Fruit fly (Drosophila melanogaster) whole organism, embryonic: ENCODE data around the gene retinin.

Source experiments
- ATbp ChIP-seq: fragments of 200-800 bp; sonication (Bioruptor generic); optimal IDR thresholded peaks from 2 replicates; lab custom pipeline; 2017; ENCODE audit warnings: missing biosample characterization, mild to moderate bottlenecking, missing genetic modification characterization, missing genetic modification reagents
- Abd-B ChIP-seq: fragments of 200-800 bp; sonication (Bioruptor generic); optimal IDR thresholded peaks from 2 replicates; lab custom pipeline; 2018; ENCODE audit warnings: missing biosample characterization, mild to moderate bottlenecking, missing genetic modification characterization, moderate library complexity
- Atf-2 ChIP-seq: fragments of 200-800 bp; sonication (Bioruptor generic); optimal IDR thresholded peaks from 2 replicates; lab custom pipeline; 2016; ENCODE audit warnings: missing biosample characterization, missing genetic modification characterization
- Atf3 ChIP-seq: fragments of 200-800 bp; sonication (Bioruptor generic); optimal IDR thresholded peaks from 3 replicates; lab custom pipeline; 2016; ENCODE audit warnings: missing biosample characterization, missing genetic modification characterization
- B-H1 ChIP-seq: fragments of 200-800 bp; sonication (Bioruptor generic); IDR thresholded peaks from 3 replicates; pipeline ENCODE4 v1.3.6; 2022; ENCODE audit warnings: missing biosample characterization, missing genetic modification characterization
- Bdp1 ChIP-seq: fragments of 200-800 bp; sonication (Bioruptor generic); optimal IDR thresholded peaks from 3 replicates; lab custom pipeline; 2016; ENCODE audit warnings: missing biosample characterization, missing genetic modification characterization
- CG10147 ChIP-seq: fragments of 200-800 bp; sonication (Bioruptor generic); optimal IDR thresholded peaks from 2 replicates; lab custom pipeline; 2019; ENCODE audit warnings: missing biosample characterization, mild to moderate bottlenecking, missing genetic modification characterization, moderate library complexity
- CG12391 ChIP-seq: fragments of 200-800 bp; sonication (Bioruptor generic); optimal IDR thresholded peaks from 3 replicates; lab custom pipeline; 2018; ENCODE audit warnings: missing biosample characterization, mild to moderate bottlenecking, missing genetic modification characterization, moderate library complexity
- CG15011 ChIP-seq: fragments of 200-800 bp; sonication (Bioruptor generic); optimal IDR thresholded peaks from 3 replicates; lab custom pipeline; 2018; ENCODE audit warnings: missing biosample characterization, mild to moderate bottlenecking, missing genetic modification characterization
- CG15514 ChIP-seq: fragments of 200-800 bp; sonication (Bioruptor generic); optimal IDR thresholded peaks from 3 replicates; lab custom pipeline; 2017; ENCODE audit warnings: missing biosample characterization, missing genetic modification characterization, mild to moderate bottlenecking, moderate library complexity, missing genetic modification reagents
- CG31365 ChIP-seq: fragments of 200-800 bp; sonication (Bioruptor generic); optimal IDR thresholded peaks from 2 replicates; lab custom pipeline; 2018; ENCODE audit warnings: missing biosample characterization, mild to moderate bottlenecking, missing genetic modification characterization
- CG3838 ChIP-seq: fragments of 200-800 bp; sonication (Bioruptor generic); optimal IDR thresholded peaks from 3 replicates; lab custom pipeline; 2016; ENCODE audit warnings: missing biosample characterization, missing genetic modification characterization
- CG4282 ChIP-seq: fragments of 200-800 bp; sonication (Bioruptor generic); optimal IDR thresholded peaks from 2 replicates; lab custom pipeline; 2016; ENCODE audit warnings: missing biosample characterization, missing genetic modification characterization
- CG4617 ChIP-seq: fragments of 200-800 bp; sonication (Bioruptor generic); optimal IDR thresholded peaks from 3 replicates; lab custom pipeline; 2016; ENCODE audit warnings: missing biosample characterization, missing genetic modification characterization, borderline replicate concordance
- CG4730 ChIP-seq: fragments of 200-800 bp; sonication (Bioruptor generic); IDR thresholded peaks from 2 replicates; pipeline ENCODE4 v1.3.6; 2022; ENCODE audit warnings: missing biosample characterization, missing genetic modification characterization
- CG6254 ChIP-seq: fragments of 200-800 bp; sonication (Bioruptor generic); optimal IDR thresholded peaks from 3 replicates; lab custom pipeline; 2017; ENCODE audit warnings: mild to moderate bottlenecking, missing biosample characterization, missing genetic modification reagents, missing genetic modification characterization
- CG6689 ChIP-seq: fragments of 200-800 bp; sonication (Bioruptor generic); IDR thresholded peaks from 2 replicates; pipeline ENCODE4 v1.3.6; 2022; ENCODE audit warnings: missing biosample characterization, missing genetic modification characterization
- CG6813 ChIP-seq: fragments of 200-800 bp; sonication (Bioruptor generic); optimal IDR thresholded peaks from 2 replicates; lab custom pipeline; 2017; ENCODE audit warnings: missing biosample characterization, missing genetic modification characterization, mild to moderate bottlenecking, moderate library complexity, missing genetic modification reagents
- CG7556 ChIP-seq: fragments of 200-800 bp; sonication (Bioruptor generic); optimal IDR thresholded peaks from 2 replicates; lab custom pipeline; 2017; ENCODE audit warnings: missing biosample characterization, mild to moderate bottlenecking, missing genetic modification characterization
- CG7928 ChIP-seq: fragments of 200-800 bp; sonication (Bioruptor generic); optimal IDR thresholded peaks from 2 replicates; lab custom pipeline; 2017; ENCODE audit warnings: missing biosample characterization, mild to moderate bottlenecking, missing genetic modification characterization
- CG8089 ChIP-seq: fragments of 200-800 bp; sonication (Bioruptor generic); optimal IDR thresholded peaks from 3 replicates; lab custom pipeline; 2016; ENCODE audit warnings: missing biosample characterization, missing genetic modification characterization
- Doc2 ChIP-seq: fragments of 200-800 bp; sonication (Bioruptor generic); IDR thresholded peaks from 2 replicates; pipeline ENCODE4 v1.3.6; 2022; ENCODE audit warnings: missing biosample characterization, missing genetic modification characterization
- Fer2 ChIP-seq: fragments of 200-800 bp; sonication (Bioruptor generic); optimal IDR thresholded peaks from 2 replicates; lab custom pipeline; 2018; ENCODE audit warnings: missing biosample characterization, mild to moderate bottlenecking, missing genetic modification characterization, moderate library complexity
- GATAe ChIP-seq: fragments of 200-800 bp; sonication (Bioruptor generic); conservative IDR thresholded peaks from 2 replicates; pipeline ENCODE4 v1.3.6; 2022; ENCODE audit warnings: missing biosample characterization, missing genetic modification characterization
- Hey ChIP-seq: fragments of 200-800 bp; sonication (Bioruptor generic); optimal IDR thresholded peaks from 3 replicates; lab custom pipeline; 2018; ENCODE audit warnings: missing biosample characterization, mild to moderate bottlenecking, missing genetic modification characterization
- Hr3 ChIP-seq: fragments of 200-800 bp; sonication (Bioruptor generic); optimal IDR thresholded peaks from 3 replicates; lab custom pipeline; 2016; ENCODE audit warnings: missing biosample characterization, missing genetic modification characterization
- Hr51 ChIP-seq, 2 experiments: fragments of 200-800 bp; sonication (Bioruptor generic); optimal IDR thresholded peaks; 2 replicates in 1 of 2; 3 replicates in 1 of 2; lab custom pipeline; 2016 to 2018; ENCODE audit warnings: missing biosample characterization in 2 of 2, missing genetic modification characterization in 2 of 2, mild to moderate bottlenecking in 1 of 2, moderate library complexity in 1 of 2
- PHDP ChIP-seq: fragments of 200-800 bp; sonication (Bioruptor generic); optimal IDR thresholded peaks from 3 replicates; lab custom pipeline; 2018; ENCODE audit warnings: missing biosample characterization, mild to moderate bottlenecking, missing genetic modification characterization, moderate library complexity
- Scr ChIP-seq: fragments of 200-800 bp; sonication (Bioruptor generic); IDR thresholded peaks from 2 replicates; pipeline ENCODE4 v1.3.6; 2022; ENCODE audit warnings: missing biosample characterization, missing genetic modification characterization; ENCODE audit not compliant: partially characterized antibody
- bowl ChIP-seq: fragments of 200-800 bp; sonication (Bioruptor generic); IDR thresholded peaks from 2 replicates; pipeline ENCODE4 v1.3.6; 2022; ENCODE audit warnings: missing biosample characterization, missing genetic modification characterization
- cad ChIP-seq: fragments of >200 bp; optimal IDR thresholded peaks from 2 replicates; lab custom pipeline; 2017; ENCODE audit warnings: missing biosample characterization, missing genetic modification characterization
- da ChIP-seq: fragments of 200-800 bp; sonication (Bioruptor generic); optimal IDR thresholded peaks from 2 replicates; lab custom pipeline; 2016; ENCODE audit warnings: missing biosample characterization, missing genetic modification characterization
- fd64A ChIP-seq: fragments of 200-800 bp; sonication (Bioruptor generic); optimal IDR thresholded peaks from 3 replicates; lab custom pipeline; 2018; ENCODE audit warnings: missing biosample characterization, mild to moderate bottlenecking, missing genetic modification characterization
- gcm2 ChIP-seq: fragments of 200-800 bp; sonication (Bioruptor generic); optimal IDR thresholded peaks from 2 replicates; lab custom pipeline; 2016; ENCODE audit warnings: missing biosample characterization, missing genetic modification characterization
- hbn ChIP-seq: fragments of 200-800 bp; sonication (Bioruptor generic); IDR thresholded peaks from 2 replicates; pipeline ENCODE4 v1.3.6; 2022; ENCODE audit warnings: missing biosample characterization, missing genetic modification characterization; ENCODE audit not compliant: partially characterized antibody
- insv ChIP-seq, 2 experiments: fragments of 200-800 bp; sonication (Bioruptor generic); optimal IDR thresholded peaks; 3 replicates each; lab custom pipeline; 2016 to 2018; ENCODE audit warnings: missing biosample characterization in 2 of 2, missing genetic modification characterization in 2 of 2
- inv ChIP-seq: fragments of 200-800 bp; sonication (Bioruptor generic); IDR thresholded peaks from 2 replicates; pipeline ENCODE4 v1.3.6; 2022; ENCODE audit warnings: missing biosample characterization, missing genetic modification characterization; ENCODE audit not compliant: partially characterized antibody
- lab ChIP-seq: fragments of 200-800 bp; sonication (Bioruptor generic); optimal IDR thresholded peaks from 3 replicates; lab custom pipeline; 2017; ENCODE audit warnings: missing biosample characterization, missing genetic modification characterization, mild to moderate bottlenecking, moderate library complexity, missing genetic modification reagents
- lov ChIP-seq, 2 experiments: fragments of 200-800 bp in 1 of 2; fragments of >200 bp in 1 of 2; sonication (Bioruptor generic) in 1 of 2; IDR thresholded peaks in 1 of 2; optimal IDR thresholded peaks in 1 of 2; 2 replicates in 1 of 2; 3 replicates in 1 of 2; pipeline versions ENCODE4 v1.3.6 to Lab custom; 2017 to 2022; ENCODE audit warnings: missing biosample characterization in 1 of 2, missing genetic modification characterization in 1 of 2
- luna ChIP-seq: fragments of 200-800 bp; sonication (Bioruptor generic); optimal IDR thresholded peaks from 2 replicates; lab custom pipeline; 2016; ENCODE audit warnings: missing biosample characterization, missing genetic modification characterization
- pan ChIP-seq, 4 experiments: fragments of >200 bp in 3 of 4; fragments of 200-800 bp in 1 of 4; sonication (Bioruptor generic) in 1 of 4; optimal IDR thresholded peaks in 3 of 4; IDR thresholded peaks in 1 of 4; 2 replicates each; pipeline versions ENCODE4 v1.3.6 to Lab custom; 2017 to 2022; ENCODE audit warnings: missing biosample characterization in 2 of 4, missing genetic modification characterization in 2 of 4, mixed read lengths in 1 of 4
- pnt ChIP-seq: fragments of 200-800 bp; sonication (Bioruptor generic); optimal IDR thresholded peaks from 3 replicates; lab custom pipeline; 2016; ENCODE audit warnings: missing biosample characterization, missing genetic modification characterization
- pros ChIP-seq: fragments of 200-800 bp; sonication (Bioruptor generic); optimal IDR thresholded peaks from 3 replicates; lab custom pipeline; 2019; ENCODE audit warnings: missing biosample characterization, mild to moderate bottlenecking, missing genetic modification characterization, moderate library complexity
- sqz ChIP-seq: fragments of 200-800 bp; sonication (Bioruptor generic); optimal IDR thresholded peaks from 3 replicates; lab custom pipeline; 2018; ENCODE audit warnings: missing biosample characterization, mild to moderate bottlenecking, missing genetic modification characterization
- sr ChIP-seq: fragments of 200-800 bp; sonication (Bioruptor generic); IDR thresholded peaks from 3 replicates; pipeline ENCODE4 v1.3.6; 2022; ENCODE audit warnings: missing biosample characterization, missing genetic modification characterization
- tna ChIP-seq: fragments of 200-800 bp; sonication (Bioruptor generic); IDR thresholded peaks from 2 replicates; pipeline ENCODE4 v1.3.6; 2022; ENCODE audit warnings: missing biosample characterization, missing genetic modification characterization; ENCODE audit not compliant: partially characterized antibody
- tup ChIP-seq: fragments of 200-800 bp; sonication (Bioruptor generic); optimal IDR thresholded peaks from 2 replicates; lab custom pipeline; 2016; ENCODE audit warnings: missing biosample characterization, mild to moderate bottlenecking, missing genetic modification characterization, moderate library complexity
- z ChIP-seq: fragments of 200-800 bp; sonication (Bioruptor generic); IDR thresholded peaks from 3 replicates; pipeline ENCODE4 v1.3.6; 2022; ENCODE audit warnings: missing biosample characterization, missing genetic modification characterization
- zen ChIP-seq: fragments of 200-800 bp; sonication (Bioruptor generic); optimal IDR thresholded peaks from 3 replicates; lab custom pipeline; 2018; ENCODE audit warnings: missing biosample characterization, mild to moderate bottlenecking, missing genetic modification characterization, moderate library complexity

retinin gene

dm6 chr3L:16380770-16381169, 49.0 kb downstream of the retinin start (continued):
- TF ChIP-seq GATAe (GFP tag; lab: Robert Waterston, UW) = no peak
- TF ChIP-seq CG8089 = peak; percentile 58
- TF ChIP-seq CG15514 (GFP tag; lab: Kevin White, UChicago) = peak; percentile 44
- TF ChIP-seq Doc2 = no peak
- TF ChIP-seq Hey (tag; lab: Kevin White, UChicago) = no peak
- no peak for TF ChIP-seq Scr (GFP tag; lab: Robert Waterston, UW)
- TF ChIP-seq lov (optimal IDR thresholded peaks at IDR 0.05; lab: Kevin White, UChicago) = no peak
- TF ChIP-seq lov (GFP tag; IDR thresholded peaks at IDR 0.05; lab: Robert Waterston, UW) = no peak
- TF ChIP-seq CG4282 (GFP tag; lab: Kevin White, UChicago) = no peak
- TF ChIP-seq CG7928 (GFP tag; lab: Kevin White, UChicago) = peak; percentile 45
- TF ChIP-seq lab (GFP tag; lab: Kevin White, UChicago) = peak; percentile 88
- no peak for TF ChIP-seq da (GFP tag; lab: Kevin White, UChicago)
- peak; percentile 23 for TF ChIP-seq fd64A (GFP tag; lab: Kevin White, UChicago)
- TF ChIP-seq Bdp1 (GFP tag; lab: Kevin White, UChicago) = no peak
- TF ChIP-seq Abd-B (GFP tag; lab: Kevin White, UChicago) = peak; percentile 21
- TF ChIP-seq luna (GFP tag; lab: Kevin White, UChicago) = no peak
- no peak for TF ChIP-seq B-H1
- TF ChIP-seq sr (GFP tag; lab: Robert Waterston, UW) = no peak
- TF ChIP-seq hbn (GFP tag; lab: Robert Waterston, UW) = no peak
- TF ChIP-seq CG7556 (GFP tag; lab: Kevin White, UChicago) = peak; percentile 67
- TF ChIP-seq CG6813 (GFP tag; lab: Kevin White, UChicago) = peak; percentile 31
- TF ChIP-seq pros (GFP tag; lab: Kevin White, UChicago) = peak; percentile 0
- no peak for TF ChIP-seq CG31365 (tag; lab: Kevin White, UChicago)
- TF ChIP-seq pnt (GFP tag; lab: Kevin White, UChicago) = peak; percentile 63
- TF ChIP-seq tna (GFP tag; lab: Robert Waterston, UW) = no peak
- no peak for TF ChIP-seq inv (GFP tag; lab: Robert Waterston, UW)
- peak; percentile 25 for TF ChIP-seq Atf-2 (GFP tag; lab: Kevin White, UChicago)
- TF ChIP-seq CG4730 (GFP tag; lab: Robert Waterston, UW) = peak; percentile 34; the same call in 1 of the 2 replicates
- TF ChIP-seq CG6254 = no peak
- TF ChIP-seq zen (tag; lab: Kevin White, UChicago) = peak; percentile 2
- peak; percentile 60 for TF ChIP-seq CG10147 (GFP tag; lab: Kevin White, UChicago)
- no peak for TF ChIP-seq CG4617 (GFP tag; lab: Kevin White, UChicago)
- TF ChIP-seq insv (GFP tag; optimal IDR thresholded peaks at IDR 0.05; lab: Kevin White, UChicago) = no peak
- peak; percentile 62 for TF ChIP-seq CG12391 (tag; lab: Kevin White, UChicago)
- TF ChIP-seq z = no peak
- no peak for TF ChIP-seq CG3838 (GFP tag; lab: Kevin White, UChicago)
- TF ChIP-seq Hr3 (GFP tag; lab: Kevin White, UChicago) = peak; percentile 53
- TF ChIP-seq Fer2 (tag; lab: Kevin White, UChicago) = peak; percentile 64
- TF ChIP-seq bowl = no peak
- TF ChIP-seq CG6689 (GFP tag; lab: Robert Waterston, UW) = peak; percentile 53; the same call in 1 of the 2 replicates
- no peak for TF ChIP-seq ATbp (GFP tag; lab: Kevin White, UChicago)
- TF ChIP-seq PHDP (tag; lab: Kevin White, UChicago) = peak; percentile 70
- no peak for TF ChIP-seq cad (GFP tag; lab: Kevin White, UChicago)
- no peak for TF ChIP-seq sqz (GFP tag; lab: Kevin White, UChicago)
- TF ChIP-seq Hr51 (GFP tag; optimal IDR thresholded peaks at IDR 0.05; lab: Kevin White, UChicago) = peak; percentile 13 to 71
- peak; percentile 16 for TF ChIP-seq CG15011 (GFP tag; lab: Kevin White, UChicago)
- no peak for TF ChIP-seq tup (GFP tag; lab: Kevin White, UChicago)
- no peak for TF ChIP-seq pan (optimal IDR thresholded peaks at IDR 0.05; lab: Kevin White, UChicago)
- TF ChIP-seq pan (GFP tag; optimal IDR thresholded peaks at IDR 0.05 in 1 of 2, IDR thresholded peaks at IDR 0.05 in 1 of 2) = peak in 1 of 2 experiments; percentile 54
- peak; percentile 41 for TF ChIP-seq Atf3 (GFP tag; lab: Kevin White, UChicago)
- TF ChIP-seq gcm2 (GFP tag; lab: Kevin White, UChicago) = no peak
